Worm (Caenorhabditis elegans) whole organism, L1 larva: ENCODE measurements around the gene F26G1.10.

ENCODE experiments used
- C16A3.4 ChIP-seq: fragments of 150-350 bp; optimal IDR thresholded peaks from 2 replicates; lab custom pipeline; 2014; ENCODE audit warnings: missing biosample characterization, missing genetic modification characterization
- alr-1 ChIP-seq: fragments of 200-800 bp; sonication (Bioruptor generic); optimal IDR thresholded peaks from 2 replicates; lab custom pipeline; 2018; ENCODE audit warnings: borderline replicate concordance, mild to moderate bottlenecking, missing genetic modification characterization, missing compliant biosample characterization
- ceh-82 ChIP-seq, 3 experiments: fragments of 150-350 bp in 1 of 3; sonication (generic microtip) in 2 of 3; optimal IDR thresholded peaks; 2 replicates each; lab custom pipeline; 2014 to 2017; ENCODE audit warnings: missing biosample characterization in 3 of 3, missing genetic modification characterization in 3 of 3
- egl-27 ChIP-seq, 2 experiments: fragments of 150-350 bp in 1 of 2; sonication (generic microtip); optimal IDR thresholded peaks; 3 replicates each; lab custom pipeline; 2017 to 2018; ENCODE audit warnings: missing biosample characterization in 2 of 2, missing genetic modification characterization in 2 of 2, missing genetic modification reagents in 2 of 2
- elt-3 ChIP-seq, 6 experiments: fragments of 150-350 bp in 1 of 6; sonication (generic microtip); optimal IDR thresholded peaks; 2 replicates each; lab custom pipeline; 2017 to 2018; ENCODE audit warnings: missing biosample characterization in 6 of 6, missing genetic modification characterization in 6 of 6, inconsistent platforms in 1 of 6
- fos-1 ChIP-seq: fragments of 150-350 bp; optimal IDR thresholded peaks from 2 replicates; lab custom pipeline; 2014; ENCODE audit warnings: missing biosample characterization, missing genetic modification characterization
- lin-13 ChIP-seq: fragments of 150-350 bp; optimal IDR thresholded peaks from 2 replicates; lab custom pipeline; 2014; ENCODE audit warnings: missing biosample characterization, missing genetic modification reagents, missing genetic modification characterization
- lin-15B ChIP-seq: fragments of 150-350 bp; sonication (generic microtip); optimal IDR thresholded peaks from 3 replicates; lab custom pipeline; 2014; ENCODE audit warnings: missing biosample characterization, missing genetic modification characterization
- lsy-2 ChIP-seq, 2 experiments: fragments of 150-350 bp; optimal IDR thresholded peaks; 2 replicates each; lab custom pipeline; 2014; ENCODE audit warnings: missing biosample characterization in 2 of 2, missing genetic modification characterization in 2 of 2
- mep-1 ChIP-seq: fragments of 150-350 bp; optimal IDR thresholded peaks from 2 replicates; lab custom pipeline; 2014; ENCODE audit warnings: missing biosample characterization, missing genetic modification characterization
- pqm-1 ChIP-seq: sonication (generic microtip); optimal IDR thresholded peaks from 3 replicates; lab custom pipeline; 2017; ENCODE audit warnings: missing biosample characterization, missing genetic modification characterization
- sptf-1 ChIP-seq: fragments of 150-350 bp; optimal IDR thresholded peaks from 2 replicates; lab custom pipeline; 2014; ENCODE audit warnings: missing biosample characterization, missing genetic modification characterization
- vab-15 ChIP-seq: sonication (generic microtip); optimal IDR thresholded peaks from 2 replicates; lab custom pipeline; 2017; ENCODE audit warnings: missing genotype, mild to moderate bottlenecking, missing genetic modification characterization, missing compliant biosample characterization
- ztf-4 ChIP-seq: fragments of 150-350 bp; optimal IDR thresholded peaks from 2 replicates; lab custom pipeline; 2014; ENCODE audit warnings: missing biosample characterization, missing genetic modification characterization

DNA sequence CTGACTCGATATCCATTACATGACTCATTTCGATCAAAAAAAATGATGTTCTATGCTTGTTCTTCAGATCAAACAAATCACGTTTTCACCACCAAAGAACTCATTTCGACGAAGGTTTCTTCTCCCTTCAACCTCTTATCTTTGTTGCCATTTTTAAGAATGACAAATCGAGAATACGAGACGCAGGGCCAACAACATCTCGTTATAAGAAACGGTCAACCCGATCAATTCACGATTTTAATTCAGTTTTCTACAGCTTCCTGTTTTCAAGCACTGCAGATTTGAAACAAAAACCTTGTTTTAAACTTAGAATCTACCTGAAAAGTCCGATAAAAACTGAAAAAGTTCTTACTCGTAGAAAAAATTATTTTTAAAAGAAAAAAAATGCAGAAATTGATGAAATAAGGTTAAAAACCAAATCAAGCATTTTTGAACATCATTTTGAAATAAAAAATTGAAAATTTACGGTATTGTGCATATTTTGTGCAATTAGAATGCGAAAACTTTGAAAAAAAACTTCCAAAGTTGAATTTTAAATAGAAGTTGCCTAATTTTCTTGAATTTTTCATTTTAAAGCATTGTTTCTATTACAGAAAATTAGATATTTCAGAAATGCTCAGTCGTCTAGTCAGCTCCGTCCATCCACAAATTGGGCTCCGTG is 32.5 kb upstream of the F26G1.10 start, which contains the start of gene acs-11:
- TF ChIP-seq fos-1 (tag; lab: Kevin White, UChicago) (no peak), sptf-1 (no peak), C16A3.4 (tag; lab: Kevin White, UChicago) (no peak), mep-1 (tag; lab: Kevin White, UChicago) (no peak), lsy-2 (tag; optimal IDR thresholded peaks at IDR 0.05; lab: Kevin White, UChicago) (no peak), pqm-1 (tag; lab: Kevin White, UChicago) (no peak), elt-3 (tag; optimal IDR thresholded peaks at IDR 0.05; lab: Kevin White, UChicago) (no peak), lin-15B (tag; lab: Kevin White, UChicago) (no peak), lin-13 (GFP tag; lab: Kevin White, UChicago) (no peak), ztf-4 (tag; lab: Kevin White, UChicago) (no peak), alr-1 (tag; lab: Kevin White, UChicago) (no peak), vab-15 (tag; lab: Kevin White, UChicago) (no peak), egl-27 (tag; optimal IDR thresholded peaks at IDR 0.05; lab: Kevin White, UChicago) (no peak), ceh-82 (tag; optimal IDR thresholded peaks at IDR 0.05; lab: Kevin White, UChicago) (no peak)
